Worm (Caenorhabditis elegans): ENCODE measurements around the gene T05A8.8.

T05A8.8 gene

DNA sequence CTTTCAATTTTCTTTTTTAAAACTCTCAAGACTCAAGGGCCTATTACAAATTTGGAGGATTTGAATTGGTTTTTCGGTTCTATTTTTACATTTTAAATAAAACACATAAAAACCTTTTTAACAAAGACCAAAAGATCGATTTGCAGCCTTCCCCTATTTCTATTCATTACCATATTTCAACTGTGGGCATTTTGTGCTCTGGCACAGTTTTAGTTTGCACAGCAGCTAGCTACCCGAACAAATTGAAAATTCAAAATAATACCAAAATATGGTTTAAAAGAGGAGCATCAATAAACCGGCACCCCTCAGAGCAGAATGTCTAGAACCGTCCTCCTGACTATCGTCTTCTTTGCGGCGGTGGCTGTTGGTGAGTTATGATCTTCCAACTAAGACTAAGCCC, 44.9 kb downstream of the T05A8.8 start, which contains the start of gene F08D12.2:
Gene F08D12.2 (plus strand): TSS at position 301 of the 400 bp plus-strand sequence.
- TF ChIP-seq F13C5.2 (tag; optimal IDR thresholded peaks at IDR 0.05) (no peak), tra-4 (tag; optimal IDR thresholded peaks at IDR 0.05) (no peak), aly-1 (tag; optimal IDR thresholded peaks at IDR 0.05) (no peak), scrt-1 (GFP tag; IDR thresholded peaks at IDR 0.05) (no peak), ets-7 (tag; optimal IDR thresholded peaks at IDR 0.05) (no peak), ama-1 (optimal IDR thresholded peaks at IDR 0.05) (no peak), pes-1 (GFP tag; IDR thresholded peaks at IDR 0.05) (no peak), tbx-37 (GFP tag; conservative IDR thresholded peaks at IDR 0.05) (no peak), hmbx-1 (tag; optimal IDR thresholded peaks at IDR 0.05) (no peak)

DNA sequence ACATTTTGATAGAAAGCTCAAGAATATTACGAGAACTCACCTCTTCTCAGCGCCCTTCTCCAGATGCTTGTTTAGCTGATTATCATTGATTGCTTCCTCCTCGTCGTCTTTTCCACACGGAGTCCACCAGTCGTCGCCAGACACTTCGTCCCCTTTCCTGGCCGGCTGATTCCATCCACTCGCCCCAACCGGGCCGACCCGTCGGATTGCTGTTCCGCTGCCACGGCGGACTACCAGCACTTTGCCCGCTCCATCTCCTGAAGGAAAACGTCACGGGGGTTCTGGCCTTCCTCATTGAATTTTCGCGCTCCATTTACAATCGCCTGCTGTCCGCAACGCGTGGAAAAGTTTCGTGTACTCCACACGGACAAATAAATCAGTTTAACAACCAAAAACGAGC, 46.9 kb downstream of the T05A8.8 start:
- TF ChIP-seq tra-4 (tag; optimal IDR thresholded peaks at IDR 0.05) (no peak), ets-7 (tag; optimal IDR thresholded peaks at IDR 0.05) (no peak), scrt-1 (GFP tag; IDR thresholded peaks at IDR 0.05) (no peak), ama-1 (optimal IDR thresholded peaks at IDR 0.05) (no peak), hnd-1 (tag; optimal IDR thresholded peaks at IDR 0.05) (no peak), aly-1 (tag; optimal IDR thresholded peaks at IDR 0.05) (no peak), tbx-37 (GFP tag; conservative IDR thresholded peaks at IDR 0.05) (no peak), tbx-11 (GFP tag; IDR thresholded peaks at IDR 0.05) (no peak), hmbx-1 (tag; optimal IDR thresholded peaks at IDR 0.05) (no peak), pes-1 (GFP tag; IDR thresholded peaks at IDR 0.05) (no peak), hmg-4 (GFP tag; optimal IDR thresholded peaks at IDR 0.05) (no peak), ceh-36 (tag; optimal IDR thresholded peaks at IDR 0.05) (no peak), B0310.2 (tag; optimal IDR thresholded peaks at IDR 0.05) (no peak), ceh-13 (GFP tag; optimal IDR thresholded peaks at IDR 0.05) (no peak), flt-1 (GFP tag; IDR thresholded peaks at IDR 0.05) (no peak), F13C5.2 (tag; optimal IDR thresholded peaks at IDR 0.05) (no peak)

DNA sequence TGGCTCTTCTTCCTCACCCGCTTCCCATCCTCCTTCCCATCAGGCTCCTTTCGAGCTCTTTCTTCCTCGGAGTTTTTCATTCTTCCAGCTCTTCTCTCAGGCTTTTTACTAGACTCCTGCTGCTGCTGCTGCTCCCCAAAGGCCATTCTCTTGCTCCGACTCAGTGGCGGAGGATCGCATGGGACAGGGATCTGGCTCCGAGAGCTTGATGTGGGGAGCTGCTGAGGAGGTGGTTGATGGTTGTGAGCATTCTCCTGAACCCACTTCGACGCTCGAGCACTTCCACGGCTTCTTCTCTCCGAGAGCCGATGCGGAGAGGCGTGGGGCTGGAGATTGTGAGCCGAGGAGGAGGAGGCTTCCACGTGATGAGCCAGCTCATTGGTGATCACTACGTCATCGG, 49.3 kb downstream of the T05A8.8 start:
- TF ChIP-seq ceh-36 (tag; optimal IDR thresholded peaks at IDR 0.05) (no peak), aly-1 (tag; optimal IDR thresholded peaks at IDR 0.05) (no peak), hmg-4 (GFP tag; optimal IDR thresholded peaks at IDR 0.05) (no peak), tbx-11 (GFP tag; IDR thresholded peaks at IDR 0.05) (no peak), ceh-13 (GFP tag; optimal IDR thresholded peaks at IDR 0.05) (no peak), flt-1 (GFP tag; IDR thresholded peaks at IDR 0.05) (no peak), sea-1 (GFP tag; conservative IDR thresholded peaks at IDR 0.05) (no peak), tbx-37 (GFP tag; conservative IDR thresholded peaks at IDR 0.05) (no peak), B0310.2 (tag; optimal IDR thresholded peaks at IDR 0.05) (no peak), hnd-1 (tag; optimal IDR thresholded peaks at IDR 0.05) (no peak), scrt-1 (GFP tag; IDR thresholded peaks at IDR 0.05) (no peak), pes-1 (GFP tag; IDR thresholded peaks at IDR 0.05) (no peak), F13C5.2 (tag; optimal IDR thresholded peaks at IDR 0.05) (no peak), tra-4 (tag; optimal IDR thresholded peaks at IDR 0.05) (no peak), ets-7 (tag; optimal IDR thresholded peaks at IDR 0.05) (no peak), hmbx-1 (tag; optimal IDR thresholded peaks at IDR 0.05) (no peak), ama-1 (optimal IDR thresholded peaks at IDR 0.05) (no peak)

DNA sequence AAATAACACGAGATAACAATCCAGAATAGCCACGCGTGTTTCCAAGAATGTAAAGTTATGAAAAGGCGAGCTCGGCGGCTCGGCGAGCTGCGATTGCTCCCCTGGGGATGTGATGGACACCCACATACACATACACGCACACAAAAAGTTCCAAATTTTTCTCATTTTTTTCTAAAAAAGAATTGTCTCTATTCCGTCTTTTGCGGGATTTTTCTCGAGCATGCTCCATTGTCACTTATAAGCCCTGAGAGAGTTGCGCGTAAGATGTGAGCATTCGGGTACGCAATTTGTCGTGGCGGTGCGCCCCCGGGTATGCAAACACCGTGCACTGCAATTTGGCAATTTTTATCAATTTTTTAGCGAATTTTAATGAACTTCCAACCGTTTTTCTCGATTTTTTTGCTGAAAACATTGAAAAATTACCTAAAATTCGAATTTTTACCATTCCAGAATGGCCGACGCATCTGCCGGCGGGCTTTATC, 50.6 kb downstream of the T05A8.8 start, which contains the start of the genes F08D12.12 and srpa-72:
Gene F08D12.12 (minus strand): TSS at position 51 of the 482 bp plus-strand sequence.
Gene srpa-72 (plus strand): TSS at position 451 of the 482 bp plus-strand sequence.
- TF ChIP-seq scrt-1 (GFP tag; IDR thresholded peaks at IDR 0.05) (no peak), ets-7 (tag; optimal IDR thresholded peaks at IDR 0.05) (no peak), F13C5.2 (tag; optimal IDR thresholded peaks at IDR 0.05) (peak; percentile 46)

Data from whole organism, early embryonic.